Worm (Caenorhabditis elegans) whole organism, L1 larva: ENCODE data around the gene T19C9.8.

ENCODE experiments used
- alr-1 ChIP-seq: fragments of 200-800 bp; sonication (Bioruptor generic); optimal IDR thresholded peaks from 2 replicates; lab custom pipeline; 2018; ENCODE audit warnings: borderline replicate concordance, mild to moderate bottlenecking, missing genetic modification characterization, missing compliant biosample characterization
- ama-1 ChIP-seq: fragments of 150-350 bp; optimal IDR thresholded peaks from 2 replicates; lab custom pipeline; 2014
- ceh-82 ChIP-seq, 3 experiments: fragments of 150-350 bp in 1 of 3; sonication (generic microtip) in 2 of 3; optimal IDR thresholded peaks; 2 replicates each; lab custom pipeline; 2014 to 2017; ENCODE audit warnings: missing biosample characterization in 3 of 3, missing genetic modification characterization in 3 of 3
- ces-1 ChIP-seq: fragments of 150-350 bp; optimal IDR thresholded peaks from 2 replicates; lab custom pipeline; 2014; ENCODE audit warnings: missing biosample characterization, missing genetic modification reagents, missing genetic modification characterization
- lin-15B ChIP-seq: fragments of 150-350 bp; sonication (generic microtip); optimal IDR thresholded peaks from 3 replicates; lab custom pipeline; 2014; ENCODE audit warnings: missing biosample characterization, missing genetic modification characterization
- mdl-1 ChIP-seq, 2 experiments: fragments of 150-350 bp; optimal IDR thresholded peaks; 2 replicates each; lab custom pipeline; 2014 to 2017; ENCODE audit warnings: missing biosample characterization in 2 of 2, missing genetic modification characterization in 2 of 2, inconsistent platforms in 1 of 2
- zag-1 ChIP-seq: fragments of 150-350 bp; optimal IDR thresholded peaks from 2 replicates; lab custom pipeline; 2014; ENCODE audit warnings: missing biosample characterization, missing genetic modification characterization

DNA sequence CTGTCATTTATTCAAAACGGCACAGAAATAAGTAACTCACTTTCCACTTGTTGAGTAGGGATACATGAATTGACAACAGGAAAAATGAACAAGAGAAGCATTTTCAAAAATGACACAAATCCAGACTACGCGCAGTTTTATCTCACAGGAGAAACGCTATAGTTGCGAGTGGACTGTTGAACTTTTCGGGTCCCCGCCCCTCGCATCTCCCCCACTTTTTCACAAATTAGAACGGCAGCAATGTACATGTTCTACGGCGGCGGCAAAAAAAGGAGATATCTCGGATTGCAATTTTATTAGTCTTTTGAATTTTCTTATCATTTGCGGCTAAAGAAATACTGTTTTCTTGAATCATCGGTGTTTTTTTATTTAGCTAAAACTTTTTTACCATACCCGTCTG lies 6.5 kb downstream of the T19C9.8 start, which contains the start of gene clec-242:
- TF ChIP-seq mdl-1 (tag; optimal IDR thresholded peaks at IDR 0.05; lab: Kevin White, UChicago) (no peak), lin-15B (tag; lab: Kevin White, UChicago) (no peak), ces-1 (GFP tag; lab: Kevin White, UChicago) (no peak), zag-1 (tag; lab: Kevin White, UChicago) (no peak), alr-1 (tag; lab: Kevin White, UChicago) (no peak), ama-1 (no peak), ceh-82 (tag; optimal IDR thresholded peaks at IDR 0.05; lab: Kevin White, UChicago) (no peak)
